Fruit fly (Drosophila melanogaster): ENCODE results near the gene CG31709.

dm6 chr2L:9562713-9563112 is 16.7 kb downstream of the CG31709 start:
- no peak for TF ChIP-seq psq (optimal IDR thresholded peaks at IDR 0.05)
- no peak for TF ChIP-seq h (optimal IDR thresholded peaks at IDR 0.05)
- TF ChIP-seq ttk (optimal IDR thresholded peaks at IDR 0.05): no peak
- TF ChIP-seq Myc (optimal IDR thresholded peaks at IDR 0.05): no peak
- no peak for TF ChIP-seq insv (optimal IDR thresholded peaks at IDR 0.05)

All from Kc167 (cell line).